Fruit fly (Drosophila melanogaster) whole organism, pupa: ENCODE measurements around the gene CG18223.

Experiments used
- CG10348 ChIP-seq: fragments of 200-800 bp; sonication (Bioruptor generic); IDR thresholded peaks from 2 replicates; pipeline ENCODE4 v1.3.6; 2022; ENCODE audit warnings: missing biosample characterization, missing genetic modification characterization
- CG12605 ChIP-seq: fragments of 200-800 bp; sonication (Bioruptor generic); IDR thresholded peaks from 2 replicates; pipeline ENCODE4 v1.3.6; 2022; ENCODE audit warnings: missing biosample characterization, missing genetic modification characterization
- CG13204 ChIP-seq: fragments of 200-800 bp; sonication (Bioruptor generic); optimal IDR thresholded peaks from 2 replicates; lab custom pipeline; 2018; ENCODE audit warnings: missing biosample characterization, mild to moderate bottlenecking, missing genetic modification characterization, moderate library complexity
- CG14655 ChIP-seq: fragments of 200-800 bp; sonication (Bioruptor generic); optimal IDR thresholded peaks from 3 replicates; lab custom pipeline; 2017; ENCODE audit warnings: mild to moderate bottlenecking, missing biosample characterization, missing genetic modification reagents, missing genetic modification characterization
- CG15710 ChIP-seq: fragments of 200-800 bp; sonication (Bioruptor generic); optimal IDR thresholded peaks from 2 replicates; lab custom pipeline; 2018; ENCODE audit warnings: missing biosample characterization, mild to moderate bottlenecking, missing genetic modification characterization, moderate library complexity
- CG17806 ChIP-seq: fragments of 200-800 bp; sonication (Bioruptor generic); optimal IDR thresholded peaks from 2 replicates; lab custom pipeline; 2018; ENCODE audit warnings: missing biosample characterization, mild to moderate bottlenecking, missing genetic modification characterization, moderate library complexity
- CG32121 ChIP-seq: fragments of 200-800 bp; sonication (Bioruptor generic); IDR thresholded peaks from 2 replicates; pipeline ENCODE4 v1.3.6; 2022; ENCODE audit warnings: missing biosample characterization, missing genetic modification characterization
- CG34367 ChIP-seq: fragments of 200-800 bp; sonication (Bioruptor generic); optimal IDR thresholded peaks from 2 replicates; lab custom pipeline; 2018; ENCODE audit warnings: missing biosample characterization, mild to moderate bottlenecking, missing genetic modification characterization
- CG4496 ChIP-seq: fragments of 200-800 bp; sonication (Bioruptor generic); IDR thresholded peaks from 3 replicates; pipeline ENCODE4 v1.3.6; 2022; ENCODE audit warnings: missing biosample characterization, missing genetic modification characterization
- CG8159 ChIP-seq: fragments of 200-800 bp; sonication (Bioruptor generic); optimal IDR thresholded peaks from 3 replicates; lab custom pipeline; 2018; ENCODE audit warnings: missing biosample characterization, mild to moderate bottlenecking, missing genetic modification characterization, moderate library complexity
- CG8301 ChIP-seq: fragments of 200-800 bp; sonication (Bioruptor generic); optimal IDR thresholded peaks from 2 replicates; lab custom pipeline; 2018; ENCODE audit warnings: missing biosample characterization, mild to moderate bottlenecking, missing genetic modification characterization
- CG9948 ChIP-seq: fragments of 200-800 bp; sonication (Bioruptor generic); optimal IDR thresholded peaks from 2 replicates; lab custom pipeline; 2018; ENCODE audit warnings: missing biosample characterization, mild to moderate bottlenecking, missing genetic modification characterization, moderate library complexity
- D1 ChIP-seq: fragments of 200-800 bp; sonication (Bioruptor generic); optimal IDR thresholded peaks from 2 replicates; lab custom pipeline; 2018; ENCODE audit warnings: missing biosample characterization, mild to moderate bottlenecking, missing genetic modification characterization, moderate library complexity
- EcR ChIP-seq: fragments of 200-800 bp; sonication (Bioruptor generic); optimal IDR thresholded peaks from 3 replicates; lab custom pipeline; 2019; ENCODE audit warnings: missing biosample characterization, missing genetic modification characterization, mild to moderate bottlenecking, moderate library complexity, missing genetic modification reagents
- Ets98B ChIP-seq: fragments of 200-800 bp; sonication (Bioruptor generic); IDR thresholded peaks from 2 replicates; pipeline ENCODE4 v1.3.6; 2022; ENCODE audit warnings: missing biosample characterization, missing genetic modification characterization
- Pif1A ChIP-seq: fragments of 200-800 bp; sonication (Bioruptor generic); optimal IDR thresholded peaks from 3 replicates; lab custom pipeline; 2016; ENCODE audit warnings: missing biosample characterization, missing genetic modification characterization
- Pif1B ChIP-seq: fragments of 200-800 bp; sonication (Bioruptor generic); optimal IDR thresholded peaks from 3 replicates; lab custom pipeline; 2016; ENCODE audit warnings: missing biosample characterization, missing genetic modification characterization
- Snoo ChIP-seq: fragments of 200-800 bp; sonication (Bioruptor generic); optimal IDR thresholded peaks from 3 replicates; lab custom pipeline; 2017; ENCODE audit warnings: missing biosample characterization, mild to moderate bottlenecking, missing genetic modification characterization, inconsistent platforms
- fd96Ca ChIP-seq: fragments of 200-800 bp; sonication (Bioruptor generic); IDR thresholded peaks from 3 replicates; pipeline ENCODE4 v1.3.6; 2022; ENCODE audit warnings: missing biosample characterization, missing genetic modification characterization
- gl ChIP-seq: fragments of 200-800 bp; sonication (Bioruptor generic); optimal IDR thresholded peaks from 2 replicates; lab custom pipeline; 2018; ENCODE audit warnings: missing biosample characterization, mild to moderate bottlenecking, missing genetic modification characterization
- rn ChIP-seq: fragments of 200-800 bp; sonication (Bioruptor generic); IDR thresholded peaks from 2 replicates; pipeline ENCODE4 v1.3.6; 2022; ENCODE audit warnings: missing biosample characterization, missing genetic modification characterization

CG18223 gene

DNA sequence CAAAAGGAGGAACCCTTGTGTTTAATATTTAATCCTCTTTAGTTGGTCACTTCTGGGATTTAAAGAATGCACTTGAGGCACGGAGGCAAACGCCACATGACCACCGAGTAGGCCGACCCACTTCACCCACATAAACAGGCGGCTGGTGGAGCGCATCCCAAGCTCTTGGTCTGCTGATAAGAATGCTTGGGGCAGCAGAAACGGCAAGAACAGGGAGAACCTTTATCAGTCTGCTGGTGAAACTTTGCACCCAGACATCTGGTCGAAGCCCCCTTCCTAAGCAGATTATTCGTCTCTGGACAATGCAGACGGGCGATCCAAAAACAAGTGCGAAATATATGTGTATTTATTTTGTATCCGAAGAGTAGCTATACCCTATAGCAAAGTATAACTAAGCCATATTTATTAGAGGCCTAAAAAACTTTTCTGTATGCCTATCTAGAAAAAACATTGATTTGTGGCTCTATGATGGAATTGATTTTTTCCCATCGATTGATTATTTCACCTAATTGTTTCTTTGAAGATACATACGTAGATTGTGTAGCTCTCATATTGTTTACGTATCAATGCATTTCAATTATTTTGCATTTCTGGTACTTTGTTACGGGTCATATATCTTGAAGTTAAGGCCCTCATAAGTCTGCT, 30.8 kb downstream of the CG18223 start:
- TF ChIP-seq CG9948 (no peak), CG13204 (GFP tag; lab: Kevin White, UChicago) (no peak), CG10348 (GFP tag; lab: Robert Waterston, UW) (no peak), CG14655 (peak; percentile 36), fd96Ca (no peak), Ets98B (GFP tag; lab: Robert Waterston, UW) (peak; percentile 72), CG12605 (GFP tag; lab: Robert Waterston, UW) (peak; percentile 56), Pif1A (GFP tag; lab: Kevin White, UChicago) (peak; percentile 19), gl (peak; percentile 62), rn (no peak), CG34367 (tag; lab: Kevin White, UChicago) (no peak), CG17806 (tag; lab: Kevin White, UChicago) (peak; percentile 4), CG8159 (tag; lab: Kevin White, UChicago) (peak; percentile 47), CG8301 (peak; percentile 26), Pif1B (no peak), CG32121 (0 out of 2 replicates have a peak, but pooled peaks have one; percentile 14), CG15710 (tag; lab: Kevin White, UChicago) (no peak), EcR (GFP tag; lab: Kevin White, UChicago) (peak; percentile 71), CG4496 (GFP tag; lab: Robert Waterston, UW) (peak; percentile 75; the same call in 2 of the 3 replicates), Snoo (tag; lab: Kevin White, UChicago) (peak; percentile 16)

DNA sequence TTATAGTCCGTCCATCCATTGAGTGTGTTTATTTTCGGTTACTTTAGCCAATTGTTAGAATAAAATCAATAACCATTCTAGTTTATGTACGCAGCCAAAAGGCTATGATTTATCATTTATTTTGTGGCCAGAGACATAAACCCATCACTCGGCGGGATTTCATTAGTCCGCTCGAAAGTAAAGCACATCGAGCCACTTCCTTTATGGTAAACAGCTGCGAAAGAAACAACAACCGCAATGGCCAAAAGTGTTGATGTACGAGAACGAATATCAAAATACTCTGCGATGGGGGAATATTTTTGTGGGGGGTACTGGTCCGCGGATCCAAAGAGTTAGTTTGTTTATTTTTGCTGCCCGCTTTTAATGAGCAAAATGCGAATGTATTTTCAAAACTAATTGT, 38.5 kb downstream of the CG18223 start:
- no peak for TF ChIP-seq CG10348 (GFP tag; lab: Robert Waterston, UW)
- no peak for TF ChIP-seq CG8301
- no peak for TF ChIP-seq Pif1B
- no peak for TF ChIP-seq CG4496 (GFP tag; lab: Robert Waterston, UW)
- no peak for TF ChIP-seq CG12605 (GFP tag; lab: Robert Waterston, UW)
- no peak for TF ChIP-seq CG13204 (GFP tag; lab: Kevin White, UChicago)
- no peak for TF ChIP-seq rn
- no peak for TF ChIP-seq D1 (tag; lab: Kevin White, UChicago)
- no peak for TF ChIP-seq fd96Ca
- no peak for TF ChIP-seq CG14655
- TF ChIP-seq CG15710 (tag; lab: Kevin White, UChicago), result no peak
- no peak for TF ChIP-seq gl
- no peak for TF ChIP-seq CG8159 (tag; lab: Kevin White, UChicago)

DNA sequence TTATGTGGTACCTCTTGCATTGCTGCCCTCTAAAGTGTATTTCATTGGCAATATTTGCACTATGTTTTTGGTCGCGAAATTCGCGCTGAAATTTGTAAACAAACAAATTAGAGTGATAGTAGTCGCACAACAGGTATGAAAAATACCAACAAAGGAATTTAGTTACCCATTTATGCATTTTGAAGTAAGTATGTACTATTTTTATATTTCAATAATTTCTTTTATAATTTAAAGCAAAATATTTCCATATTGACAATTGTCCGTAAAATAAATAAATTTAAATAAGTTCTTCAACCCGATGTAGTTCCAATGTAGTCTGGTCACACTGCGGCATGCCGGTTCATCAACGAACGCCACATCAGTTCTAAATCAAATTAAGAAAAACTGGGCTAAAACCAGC, 47.7 kb downstream of the CG18223 start, which contains the start of the genes Rad9 and Uggt:
Rad9 (minus strand) TSS at position 114 of the 400 bp plus-strand sequence.
Uggt (plus strand) TSS at position 308 of the 400 bp plus-strand sequence.
- TF ChIP-seq CG9948 (no peak), rn (no peak), CG15710 (tag; lab: Kevin White, UChicago) (no peak), CG13204 (GFP tag; lab: Kevin White, UChicago) (no peak), Ets98B (GFP tag; lab: Robert Waterston, UW) (no peak), EcR (GFP tag; lab: Kevin White, UChicago) (no peak), D1 (tag; lab: Kevin White, UChicago) (no peak), fd96Ca (no peak)

DNA sequence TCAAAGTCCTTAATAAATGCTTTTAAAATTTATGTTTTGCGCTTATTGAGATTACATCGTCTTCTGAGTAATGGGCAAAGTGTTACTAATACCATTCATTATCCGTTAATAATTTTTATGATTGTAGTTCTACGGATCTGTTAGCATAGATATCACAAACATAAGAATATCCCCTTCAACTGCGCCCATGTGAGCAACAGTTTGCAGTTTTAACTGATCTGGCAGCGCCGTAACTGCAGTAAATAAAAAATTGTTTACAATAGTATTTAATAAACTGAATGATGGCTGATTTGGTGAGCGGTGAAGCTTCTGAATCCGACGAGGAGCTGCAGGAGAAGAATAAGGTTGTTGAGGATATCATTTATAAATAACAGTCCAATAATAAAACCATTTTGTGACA, 50.1 kb downstream of the CG18223 start, which contains the start of gene Blos3:
Blos3 (plus strand) TSS at position 198 of the 400 bp plus-strand sequence.
- TF ChIP-seq fd96Ca, result peak; percentile 65; the same call in 2 of the 3 replicates
- no peak for TF ChIP-seq gl
- peak; percentile 24 for TF ChIP-seq CG15710 (tag; lab: Kevin White, UChicago)
- TF ChIP-seq D1 (tag; lab: Kevin White, UChicago), result no peak
- no peak for TF ChIP-seq Pif1B
- TF ChIP-seq rn, result no peak
- no peak for TF ChIP-seq CG8159 (tag; lab: Kevin White, UChicago)
- TF ChIP-seq CG9948, result peak; percentile 15
- no peak for TF ChIP-seq Snoo (tag; lab: Kevin White, UChicago)
- no peak; the same call in 1 of the 2 replicates for TF ChIP-seq Ets98B (GFP tag; lab: Robert Waterston, UW)
- TF ChIP-seq CG12605 (GFP tag; lab: Robert Waterston, UW), result no peak
- no peak for TF ChIP-seq CG14655
- no peak for TF ChIP-seq CG10348 (GFP tag; lab: Robert Waterston, UW)
- peak; percentile 32 for TF ChIP-seq CG17806 (tag; lab: Kevin White, UChicago)
- no peak for TF ChIP-seq Pif1A (GFP tag; lab: Kevin White, UChicago)
- TF ChIP-seq EcR (GFP tag; lab: Kevin White, UChicago), result no peak
- peak; percentile 46; the same call in 2 of the 3 replicates for TF ChIP-seq CG4496 (GFP tag; lab: Robert Waterston, UW)
- no peak for TF ChIP-seq CG8301
- no peak for TF ChIP-seq CG34367 (tag; lab: Kevin White, UChicago)
- TF ChIP-seq CG13204 (GFP tag; lab: Kevin White, UChicago), result no peak
- peak; percentile 63 for TF ChIP-seq CG32121
